Worm (Caenorhabditis elegans) whole organism, late embryonic: ENCODE measurements around the gene C01G5.3.

ENCODE experiments used
- C08G9.2 ChIP-seq: sonication (generic microtip); optimal IDR thresholded peaks from 2 replicates; lab custom pipeline; 2016; ENCODE audit warnings: mild to moderate bottlenecking, missing genetic modification characterization, moderate library complexity, missing compliant biosample characterization
- F13H6.1 ChIP-seq: sonication (generic microtip); optimal IDR thresholded peaks from 2 replicates; lab custom pipeline; 2016; ENCODE audit warnings: missing genetic modification characterization, missing compliant biosample characterization
- ceh-14 ChIP-seq: sonication (generic microtip); optimal IDR thresholded peaks from 2 replicates; lab custom pipeline; 2016; ENCODE audit warnings: missing genotype, missing genetic modification characterization, missing compliant biosample characterization
- ceh-18 ChIP-seq: sonication (generic microtip); optimal IDR thresholded peaks from 2 replicates; lab custom pipeline; 2016; ENCODE audit warnings: missing genetic modification characterization, missing compliant biosample characterization
- ceh-22 ChIP-seq: sonication (generic microtip); optimal IDR thresholded peaks from 2 replicates; lab custom pipeline; 2017; ENCODE audit warnings: missing biosample characterization, missing genetic modification characterization
- ceh-30 ChIP-seq: fragments of 150-350 bp; optimal IDR thresholded peaks from 2 replicates; lab custom pipeline; 2014; ENCODE audit warnings: missing biosample characterization, missing genetic modification characterization
- ceh-31 ChIP-seq: sonication (generic microtip); optimal IDR thresholded peaks from 2 replicates; lab custom pipeline; 2016; ENCODE audit warnings: missing genetic modification characterization, missing compliant biosample characterization
- ceh-34 ChIP-seq: sonication (generic microtip); optimal IDR thresholded peaks from 2 replicates; lab custom pipeline; 2016; ENCODE audit warnings: mild to moderate bottlenecking, missing genetic modification characterization, missing compliant biosample characterization
- dve-1 ChIP-seq: sonication (generic microtip); optimal IDR thresholded peaks from 2 replicates; lab custom pipeline; 2017; ENCODE audit warnings: antibody characterized with exemption, mild to moderate bottlenecking, missing genetic modification characterization, missing compliant biosample characterization
- elt-4 ChIP-seq: sonication (generic microtip); optimal IDR thresholded peaks from 2 replicates; lab custom pipeline; 2016; ENCODE audit warnings: missing genetic modification characterization, missing compliant biosample characterization
- ets-4 ChIP-seq: sonication (generic microtip); optimal IDR thresholded peaks from 2 replicates; lab custom pipeline; 2016; ENCODE audit warnings: missing genetic modification characterization, missing compliant biosample characterization
- hlh-13 ChIP-seq: fragments of 200-800 bp; sonication (Bioruptor generic); optimal IDR thresholded peaks from 2 replicates; lab custom pipeline; 2018; ENCODE audit warnings: mild to moderate bottlenecking, missing genetic modification characterization, missing compliant biosample characterization
- hlh-15 ChIP-seq: sonication (generic microtip); optimal IDR thresholded peaks from 2 replicates; lab custom pipeline; 2016; ENCODE audit warnings: missing genetic modification characterization, missing compliant biosample characterization
- hlh-6 ChIP-seq: sonication (generic microtip); optimal IDR thresholded peaks from 2 replicates; lab custom pipeline; 2016; ENCODE audit warnings: missing genotype, missing genetic modification characterization, missing compliant biosample characterization
- lim-6 ChIP-seq: sonication (generic microtip); optimal IDR thresholded peaks from 2 replicates; lab custom pipeline; 2016; ENCODE audit warnings: missing genetic modification characterization, missing compliant biosample characterization
- lin-11 ChIP-seq: fragments of 200-800 bp; sonication (Bioruptor generic); optimal IDR thresholded peaks from 2 replicates; lab custom pipeline; 2018; ENCODE audit warnings: mild to moderate bottlenecking, missing genetic modification characterization, missing compliant biosample characterization
- madf-2 ChIP-seq: sonication (generic microtip); optimal IDR thresholded peaks from 2 replicates; lab custom pipeline; 2017; ENCODE audit warnings: missing genetic modification characterization, missing compliant biosample characterization
- mec-3 ChIP-seq: sonication (generic microtip); optimal IDR thresholded peaks from 2 replicates; lab custom pipeline; 2016; ENCODE audit warnings: borderline replicate concordance, missing genetic modification characterization, missing compliant biosample characterization
- nfya-1 ChIP-seq: sonication (generic microtip); optimal IDR thresholded peaks from 2 replicates; lab custom pipeline; 2017; ENCODE audit warnings: missing genetic modification characterization, mild to moderate bottlenecking, missing compliant biosample characterization, antibody characterized with exemption, moderate library complexity
- npax-4 ChIP-seq: sonication (generic microtip); optimal IDR thresholded peaks from 2 replicates; lab custom pipeline; 2016; ENCODE audit warnings: missing genetic modification characterization, missing compliant biosample characterization
- odd-2 ChIP-seq: sonication (generic microtip); optimal IDR thresholded peaks from 2 replicates; lab custom pipeline; 2017; ENCODE audit warnings: antibody characterized with exemption, mild to moderate bottlenecking, missing genetic modification characterization, missing compliant biosample characterization
- pax-1 ChIP-seq: fragments of 150-350 bp; optimal IDR thresholded peaks from 2 replicates; lab custom pipeline; 2014; ENCODE audit warnings: missing biosample characterization, missing genetic modification characterization
- pha-4 ChIP-seq: fragments of 150-350 bp; optimal IDR thresholded peaks from 2 replicates; lab custom pipeline; 2018; ENCODE audit warnings: missing biosample characterization, missing genetic modification reagents, missing genetic modification characterization
- pqm-1 ChIP-seq: sonication (generic microtip); optimal IDR thresholded peaks from 2 replicates; lab custom pipeline; 2016; ENCODE audit warnings: missing genetic modification characterization, missing compliant biosample characterization
- pros-1 ChIP-seq: fragments of 150-350 bp; optimal IDR thresholded peaks from 2 replicates; lab custom pipeline; 2014; ENCODE audit warnings: missing biosample characterization, missing genetic modification reagents, missing genetic modification characterization
- ref-2 ChIP-seq: sonication (generic microtip); optimal IDR thresholded peaks from 2 replicates; lab custom pipeline; 2016; ENCODE audit warnings: missing genetic modification characterization, missing compliant biosample characterization
- rnt-1 ChIP-seq: sonication (generic microtip); optimal IDR thresholded peaks from 2 replicates; lab custom pipeline; 2016; ENCODE audit warnings: missing genetic modification characterization, missing compliant biosample characterization
- syd-9 ChIP-seq: sonication (generic microtip); optimal IDR thresholded peaks from 2 replicates; lab custom pipeline; 2016; ENCODE audit warnings: mild to moderate bottlenecking, missing genetic modification characterization, moderate library complexity, missing compliant biosample characterization
- tbx-2 ChIP-seq: sonication (generic microtip); optimal IDR thresholded peaks from 2 replicates; lab custom pipeline; 2016; ENCODE audit warnings: missing genetic modification characterization, missing compliant biosample characterization
- tbx-7 ChIP-seq: sonication (generic microtip); optimal IDR thresholded peaks from 2 replicates; lab custom pipeline; 2016; ENCODE audit warnings: missing genotype, missing genetic modification characterization, missing compliant biosample characterization
- ttx-3 ChIP-seq: sonication (generic microtip); optimal IDR thresholded peaks from 2 replicates; lab custom pipeline; 2016; ENCODE audit warnings: missing genetic modification reagents, missing genetic modification characterization, missing compliant biosample characterization
- unc-42 ChIP-seq: sonication (generic microtip); optimal IDR thresholded peaks from 2 replicates; lab custom pipeline; 2016; ENCODE audit warnings: missing genotype, missing genetic modification characterization, missing compliant biosample characterization
- unc-55 ChIP-seq: sonication (generic microtip); optimal IDR thresholded peaks from 2 replicates; lab custom pipeline; 2017; ENCODE audit warnings: missing biosample characterization, missing genetic modification reagents, missing genetic modification characterization
- ztf-16 ChIP-seq: sonication (generic microtip); optimal IDR thresholded peaks from 2 replicates; lab custom pipeline; 2017; ENCODE audit warnings: missing genetic modification characterization, missing compliant biosample characterization

The C01G5.3 gene

ce11 chrIV:6572238-6572637, 36.2 kb downstream of the C01G5.3 start, which contains the start of gene bicd-1:
Gene bicd-1 (minus strand): TSS chrIV:6572338.
- TF ChIP-seq ceh-18 (tag; lab: Kevin White, UChicago) (no peak), nfya-1 (tag; lab: Kevin White, UChicago) (no peak), tbx-7 (no peak), unc-42 (tag; lab: Kevin White, UChicago) (no peak), mec-3 (tag; lab: Kevin White, UChicago) (no peak)

ce11 chrIV:6572655-6573054, 36.6 kb downstream of the C01G5.3 start:
- no peak for TF ChIP-seq ref-2 (tag; lab: Kevin White, UChicago)

- TF ChIP-seq nfya-1 (tag; lab: Kevin White, UChicago): peak; percentile 37
- no peak for TF ChIP-seq ztf-16 (tag; lab: Kevin White, UChicago)
- TF ChIP-seq lim-6 (tag; lab: Kevin White, UChicago): no peak
- peak; percentile 71 for TF ChIP-seq unc-55
Observed at ce11 chrIV:6574343-6574742, 38.3 kb downstream of the C01G5.3 start.

DNA sequence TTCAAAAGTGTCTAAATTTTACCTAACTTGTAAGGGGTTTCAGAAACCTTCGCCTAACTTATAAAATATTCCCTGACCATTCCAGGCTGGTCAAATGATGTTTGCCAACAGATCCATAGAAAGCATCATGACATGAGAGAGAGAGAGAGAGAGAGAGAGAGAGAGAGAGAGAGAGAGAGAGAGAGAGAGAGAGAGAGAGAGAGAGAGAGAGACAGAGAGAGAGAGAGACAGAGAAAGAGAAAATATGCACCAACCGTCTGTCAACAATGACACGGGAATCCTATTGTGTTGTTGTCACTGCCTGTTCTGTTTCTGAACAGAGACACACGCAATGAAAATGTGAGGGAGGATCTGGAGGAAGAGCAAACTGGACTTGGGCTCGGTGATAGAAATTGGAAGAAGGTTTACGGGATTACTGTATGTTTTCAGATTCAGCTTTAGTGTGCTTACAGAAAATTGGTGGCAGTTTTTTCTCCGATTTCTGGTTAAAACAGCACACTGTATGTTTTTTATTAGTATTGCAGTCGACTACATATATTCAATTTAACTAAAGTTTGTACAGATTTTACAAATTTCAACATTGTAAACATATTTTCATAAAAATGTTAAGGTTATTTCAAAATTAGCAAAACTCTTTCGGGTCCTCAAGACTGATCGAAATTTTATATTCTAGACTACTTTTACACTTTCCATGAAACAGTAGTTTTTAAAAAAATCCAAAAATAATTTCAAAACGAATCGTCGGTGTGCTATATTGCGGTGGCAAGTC, 40.1 kb downstream of the C01G5.3 start:
- TF ChIP-seq ceh-31 (tag; lab: Kevin White, UChicago): no peak
- peak; percentile 9 for TF ChIP-seq lin-11
- no peak for TF ChIP-seq pha-4
- peak; percentile 59 for TF ChIP-seq dve-1 (tag; lab: Kevin White, UChicago)
- TF ChIP-seq odd-2 (tag; lab: Kevin White, UChicago): no peak

- TF ChIP-seq tbx-2 (peak; percentile 54), ceh-31 (tag; lab: Kevin White, UChicago) (peak; percentile 70), hlh-6 (no peak), madf-2 (tag; lab: Kevin White, UChicago) (no peak), ztf-16 (tag; lab: Kevin White, UChicago) (no peak), ref-2 (tag; lab: Kevin White, UChicago) (peak; percentile 39), rnt-1 (tag; lab: Kevin White, UChicago) (peak; percentile 86), ets-4 (tag; lab: Kevin White, UChicago) (peak; percentile 50), F13H6.1 (tag; lab: Kevin White, UChicago) (peak; percentile 25), ceh-30 (tag; lab: Kevin White, UChicago) (peak; percentile 23), ceh-34 (tag; lab: Kevin White, UChicago) (peak; percentile 55), ceh-18 (tag; lab: Kevin White, UChicago) (peak; percentile 17), pros-1 (tag; lab: Kevin White, UChicago) (peak; percentile 32), mec-3 (tag; lab: Kevin White, UChicago) (no peak), pax-1 (tag; lab: Kevin White, UChicago) (peak; percentile 50), nfya-1 (tag; lab: Kevin White, UChicago) (peak; percentile 57), unc-55 (peak; percentile 15), ceh-22 (tag; lab: Kevin White, UChicago) (peak; percentile 29)
Observed at ce11 chrIV:6576728-6577101, 40.7 kb downstream of the C01G5.3 start.

- TF ChIP-seq hlh-13 (GFP tag; lab: Kevin White, UChicago) (no peak), pqm-1 (tag; lab: Kevin White, UChicago) (no peak), ttx-3 (no peak), C08G9.2 (tag; lab: Kevin White, UChicago) (no peak), syd-9 (tag; lab: Kevin White, UChicago) (no peak), npax-4 (no peak), hlh-15 (no peak), ceh-18 (tag; lab: Kevin White, UChicago) (no peak), mec-3 (tag; lab: Kevin White, UChicago) (no peak), ceh-14 (tag; lab: Kevin White, UChicago) (no peak), elt-4 (tag; lab: Kevin White, UChicago) (no peak)
- TF ChIP-seq, all 69 proteins: peak for 0
Observed at ce11 chrIV:6577914-6578313, 41.9 kb downstream of the C01G5.3 start, which contains the start of gene C43G2.3. Gene C43G2.3 (plus strand): TSS chrIV:6578214.
